Worm (Caenorhabditis elegans): ENCODE measurements around the gene Y75B12B.1.
A peak's percentile ranks its signal among the peaks of the same experiment; 100 is the strongest.

The Y75B12B.1 gene

DNA sequence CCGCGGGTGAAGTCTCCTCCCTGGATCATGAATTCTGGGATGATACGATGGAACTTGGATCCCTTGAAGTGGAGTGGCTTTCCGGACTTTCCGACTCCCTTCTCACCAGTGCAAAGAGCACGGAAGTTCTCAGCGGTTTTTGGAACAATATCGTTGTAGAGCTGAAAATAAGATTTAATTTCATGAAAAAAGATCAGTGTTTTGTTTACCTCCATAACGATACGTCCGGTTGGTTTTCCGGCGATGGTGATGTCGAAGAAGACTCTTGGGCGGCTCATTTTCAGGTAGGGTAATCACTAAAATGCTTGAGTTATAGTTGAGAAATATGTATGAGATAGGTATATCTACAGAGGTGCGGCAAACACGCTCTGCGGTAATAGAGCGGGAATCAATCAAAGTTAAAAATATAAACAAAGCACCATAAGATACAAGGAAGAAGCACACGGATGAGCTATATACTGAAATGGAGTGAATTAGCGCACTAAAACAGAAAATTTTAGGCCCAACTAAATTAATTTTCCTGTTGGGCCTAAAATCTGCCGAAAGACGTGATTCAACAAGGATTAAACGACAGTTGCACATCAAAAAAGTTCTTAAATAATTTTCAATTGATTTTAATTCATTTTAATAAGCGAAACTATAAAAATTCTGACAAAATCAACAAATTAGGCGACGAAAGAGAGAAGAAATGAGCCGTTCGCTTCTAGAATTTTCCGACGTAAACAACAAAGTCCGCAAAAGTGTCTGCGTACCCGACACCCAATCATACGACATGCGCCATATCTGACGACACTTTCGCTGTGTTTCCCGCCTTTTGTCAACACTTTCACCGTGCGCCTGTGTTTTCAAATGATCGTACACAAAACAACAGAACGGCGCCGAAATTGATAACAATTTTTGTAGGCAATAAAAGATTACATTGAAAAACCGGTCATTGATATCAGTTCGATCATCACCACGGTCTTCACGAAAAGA lies 2.9 kb downstream of the Y75B12B.1 start, which contains the start of the genes cyn-7 and bath-36 (continued):
- TF ChIP-seq rbr-2 (tag; optimal IDR thresholded peaks at IDR 0.05) (peak; percentile 69), nhr-102 (tag; optimal IDR thresholded peaks at IDR 0.05) (peak; percentile 77), nhr-42 (GFP tag; IDR thresholded peaks at IDR 0.05) (0 out of 2 replicates have a peak, but pooled peaks have one; percentile 39), mes-2 (tag; optimal IDR thresholded peaks at IDR 0.05; ENCODE audit: poor library complexity, severe bottlenecking) (peak; percentile 75), arid-1 (GFP tag; conservative IDR thresholded peaks at IDR 0.05) (0 out of 2 replicates have a peak, but pooled peaks have one; percentile 28), aly-2 (tag; optimal IDR thresholded peaks at IDR 0.05) (no peak), vab-7 (GFP tag; IDR thresholded peaks at IDR 0.05) (no peak), nhr-28 (tag; optimal IDR thresholded peaks at IDR 0.05) (peak; percentile 97), ztf-11 (tag; optimal IDR thresholded peaks at IDR 0.05) (no peak), R02D3.7 (tag; optimal IDR thresholded peaks at IDR 0.05) (no peak), ama-1 (optimal IDR thresholded peaks at IDR 0.05) (no peak), hif-1 (tag; optimal IDR thresholded peaks at IDR 0.05) (peak in 1 of 2 experiments; percentile 29), T26A8.4 (GFP tag; IDR thresholded peaks at IDR 0.05) (peak; percentile 75), dmd-9 (GFP tag; IDR thresholded peaks at IDR 0.05) (no peak), fos-1 (tag; optimal IDR thresholded peaks at IDR 0.05) (no peak), dmd-6 (GFP tag; IDR thresholded peaks at IDR 0.05) (peak; percentile 75), hlh-11 (tag; optimal IDR thresholded peaks at IDR 0.05) (peak; percentile 94), dmd-8 (GFP tag; IDR thresholded peaks at IDR 0.05) (no peak), nhr-41 (GFP tag; IDR thresholded peaks at IDR 0.05) (no peak), F10B5.3 (tag; optimal IDR thresholded peaks at IDR 0.05) (no peak), egl-27 (tag; optimal IDR thresholded peaks at IDR 0.05) (no peak), set-16 (GFP tag; IDR thresholded peaks at IDR 0.05) (no peak), F44E2.7 (GFP tag; IDR thresholded peaks at IDR 0.05) (no peak), dpl-1 (GFP tag; optimal IDR thresholded peaks at IDR 0.05) (peak; percentile 81), duxl-1 (tag; optimal IDR thresholded peaks at IDR 0.05; ENCODE audit: poor library complexity) (peak; percentile 37)

DNA sequence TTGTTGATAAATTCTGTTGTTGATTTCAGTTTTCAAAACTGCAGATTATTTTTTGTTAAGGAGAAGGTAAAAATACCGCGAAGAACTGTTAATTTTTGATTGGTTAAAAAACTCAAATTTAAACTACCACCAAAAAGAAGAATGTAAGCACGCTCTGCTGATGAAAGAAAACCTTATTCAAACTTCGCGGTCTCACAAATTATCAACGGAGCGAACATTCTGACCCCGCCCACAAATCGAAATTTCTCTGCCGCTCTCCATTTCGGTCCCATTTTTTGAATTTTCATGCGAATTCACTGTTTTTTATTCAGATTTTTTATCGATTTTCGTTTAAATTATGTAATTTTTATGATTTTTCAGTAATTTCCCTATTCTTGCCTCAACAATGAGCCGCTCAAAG lies 5.1 kb downstream of the Y75B12B.1 start, which contains the start of gene cyn-3:
TSS of gene cyn-3 (plus strand) at position 361 of the 400 bp plus-strand sequence.
- TF ChIP-seq hmg-1.1 (GFP tag; IDR thresholded peaks at IDR 0.05) (peak; percentile 55), nhr-76 (tag; optimal IDR thresholded peaks at IDR 0.05) (no peak), dpl-1 (GFP tag; optimal IDR thresholded peaks at IDR 0.05) (peak; percentile 99), ama-1 (optimal IDR thresholded peaks at IDR 0.05) (peak; percentile 2), snpc-1.2 (GFP tag; IDR thresholded peaks at IDR 0.05) (peak; percentile 28; the same call in 1 of the 2 replicates), arid-1 (GFP tag; conservative IDR thresholded peaks at IDR 0.05) (peak; percentile 71), mes-2 (tag; optimal IDR thresholded peaks at IDR 0.05; ENCODE audit: poor library complexity, severe bottlenecking) (peak; percentile 92), lsy-2 (tag; optimal IDR thresholded peaks at IDR 0.05) (peak; percentile 32 to 94), nhr-28 (tag; optimal IDR thresholded peaks at IDR 0.05) (peak; percentile 59), nhr-48 (tag; optimal IDR thresholded peaks at IDR 0.05) (peak; percentile 9), ZK337.2 (GFP tag; IDR thresholded peaks at IDR 0.05) (no peak), hif-1 (tag; optimal IDR thresholded peaks at IDR 0.05) (peak in 1 of 2 experiments; percentile 60), dmd-9 (GFP tag; IDR thresholded peaks at IDR 0.05) (peak; percentile 59; the same call in 1 of the 2 replicates), php-3 (GFP tag; IDR thresholded peaks at IDR 0.05) (no peak), lin-15B (tag; optimal IDR thresholded peaks at IDR 0.05) (peak; percentile 46), hlh-11 (tag; optimal IDR thresholded peaks at IDR 0.05) (peak; percentile 73), ztf-7 (tag; optimal IDR thresholded peaks at IDR 0.05) (peak; percentile 63), sdz-12 (GFP tag; optimal IDR thresholded peaks at IDR 0.05) (no peak), nhr-102 (tag; optimal IDR thresholded peaks at IDR 0.05) (peak; percentile 41), lin-39 (tag; optimal IDR thresholded peaks at IDR 0.05) (no peak), fkh-10 (GFP tag; optimal IDR thresholded peaks at IDR 0.05) (peak; percentile 81), T26A8.4 (GFP tag; IDR thresholded peaks at IDR 0.05) (peak; percentile 68), cey-2 (tag; optimal IDR thresholded peaks at IDR 0.05; ENCODE audit: borderline replicate concordance, insufficient read depth) (no peak), pha-4 (GFP tag; IDR thresholded peaks at IDR 0.05) (0 out of 2 replicates have a peak, but pooled peaks have one; percentile 44), pha-4 (tag; optimal IDR thresholded peaks at IDR 0.05) (peak; percentile 71), T20F7.1 (GFP tag; optimal IDR thresholded peaks at IDR 0.05) (peak; percentile 77), ces-1 (GFP tag; optimal IDR thresholded peaks at IDR 0.05) (no peak), daf-16 (GFP tag; optimal IDR thresholded peaks at IDR 0.05) (peak in 1 of 2 experiments; percentile 35), daf-16 (tag; optimal IDR thresholded peaks at IDR 0.05) (peak; percentile 65), nhr-25 (tag; optimal IDR thresholded peaks at IDR 0.05; ENCODE audit: borderline replicate concordance, insufficient read depth) (peak; percentile 28), F37D6.2 (tag; optimal IDR thresholded peaks at IDR 0.05) (peak; percentile 45)
